Fruit fly (Drosophila melanogaster): ENCODE measurements around the gene Taf4.

Gene Taf4

DNA sequence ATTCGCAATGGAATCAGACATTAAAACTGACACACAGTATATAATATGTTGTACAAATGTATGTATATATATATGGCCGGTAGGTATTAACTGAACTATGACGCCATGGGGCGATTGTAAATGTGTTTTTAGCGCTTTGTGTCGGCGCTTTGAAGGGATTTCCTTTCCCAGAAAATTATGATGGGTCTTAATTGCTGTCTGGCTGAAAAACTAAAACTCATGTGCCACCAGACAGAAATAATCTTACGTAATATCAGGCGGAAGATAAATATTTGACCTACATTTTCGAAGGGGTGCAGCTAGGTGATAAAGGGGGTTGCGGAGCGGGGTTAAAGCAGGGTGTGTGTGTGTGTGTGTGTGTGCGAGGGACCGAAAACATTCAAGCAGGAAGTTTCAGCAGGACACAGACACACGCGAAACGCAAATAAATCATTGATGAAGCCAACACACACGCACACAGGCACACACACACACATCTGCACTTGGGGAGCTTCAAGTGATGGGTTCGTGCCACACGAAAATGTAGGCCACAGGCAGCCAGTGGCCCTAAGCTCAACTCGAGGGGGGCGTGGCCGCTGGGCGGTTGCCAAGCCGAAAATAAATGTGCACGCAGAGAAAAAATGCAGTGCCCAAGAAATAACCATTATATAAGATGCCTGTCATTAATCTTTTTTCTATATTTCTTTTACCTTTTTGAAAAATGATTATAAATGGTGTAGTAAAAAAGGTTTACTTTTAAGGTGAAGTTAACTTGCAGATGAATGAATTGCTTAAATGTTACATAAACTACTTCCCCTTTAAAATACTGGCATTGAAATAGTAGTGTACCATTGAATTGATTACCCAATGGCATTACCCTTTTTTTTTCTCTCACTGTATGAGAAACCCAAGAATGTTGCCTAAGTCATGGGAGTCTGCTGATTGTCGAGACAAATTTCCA lies 44.5 kb downstream of the Taf4 start (continued):
- TF ChIP-seq fd102C (GFP tag; optimal IDR thresholded peaks at IDR 0.05) (no peak), CG7839 (tag; optimal IDR thresholded peaks at IDR 0.05) (peak; percentile 74), Atf3 (GFP tag; optimal IDR thresholded peaks at IDR 0.05) (peak; percentile 9), CG33213 (GFP tag; optimal IDR thresholded peaks at IDR 0.05) (no peak), CG12155 (GFP tag; optimal IDR thresholded peaks at IDR 0.05) (peak; percentile 7), chif (GFP tag; optimal IDR thresholded peaks at IDR 0.05) (peak in 1 of 2 experiments; percentile 59), repo (GFP tag; optimal IDR thresholded peaks at IDR 0.05) (no peak), Aef1 (GFP tag; IDR thresholded peaks at IDR 0.05) (no peak; the same call in 2 of the 3 replicates), CG31224 (GFP tag; IDR thresholded peaks at IDR 0.05) (peak; percentile 48; the same call in 1 of the 2 replicates), CG12236 (GFP tag; optimal IDR thresholded peaks at IDR 0.05) (peak; percentile 3), sd (tag; optimal IDR thresholded peaks at IDR 0.05) (peak; percentile 48), HLH4C (GFP tag; IDR thresholded peaks at IDR 0.05; ENCODE audit: partially characterized antibody) (no peak), CG16813 (GFP tag; IDR thresholded peaks at IDR 0.05; ENCODE audit: partially characterized antibody) (no peak), Bdp1 (GFP tag; optimal IDR thresholded peaks at IDR 0.05) (peak; percentile 20), CG11456 (GFP tag; IDR thresholded peaks at IDR 0.05) (no peak), sens-2 (GFP tag; IDR thresholded peaks at IDR 0.05) (no peak), Dip2 (GFP tag; IDR thresholded peaks at IDR 0.05) (no peak), slbo (GFP tag; IDR thresholded peaks at IDR 0.05) (peak; percentile 68), gsb-n (tag; optimal IDR thresholded peaks at IDR 0.05) (peak; percentile 43), D19B (GFP tag; optimal IDR thresholded peaks at IDR 0.05) (peak; percentile 3), gsb (GFP tag; IDR thresholded peaks at IDR 0.05) (peak; percentile 24; the same call in 1 of the 2 replicates), Hr39 (optimal IDR thresholded peaks at IDR 0.05) (no peak), fu2 (GFP tag; optimal IDR thresholded peaks at IDR 0.05) (peak; percentile 1), sob (GFP tag; IDR thresholded peaks at IDR 0.05) (peak; percentile 41; the same call in 1 of the 2 replicates), CG15514 (GFP tag; optimal IDR thresholded peaks at IDR 0.05) (peak; percentile 14), ind (GFP tag; optimal IDR thresholded peaks at IDR 0.05) (peak; percentile 54), ham (GFP tag; IDR thresholded peaks at IDR 0.05) (no peak), inv (GFP tag; IDR thresholded peaks at IDR 0.05; ENCODE audit: partially characterized antibody) (no peak), CG11723 (GFP tag; optimal IDR thresholded peaks at IDR 0.05) (peak; percentile 3), eyg (GFP tag; optimal IDR thresholded peaks at IDR 0.05) (no peak), CG10366 (GFP tag; IDR thresholded peaks at IDR 0.05) (peak; percentile 24; the same call in 1 of the 2 replicates), nau (GFP tag; optimal IDR thresholded peaks at IDR 0.05) (peak; percentile 12), NFAT (GFP tag; IDR thresholded peaks at IDR 0.05) (no peak), sens (GFP tag) (peak; percentile 94), ewg (GFP tag; optimal IDR thresholded peaks at IDR 0.05) (peak; percentile 22), mirr (GFP tag; optimal IDR thresholded peaks at IDR 0.05) (no peak), usp (GFP tag; optimal IDR thresholded peaks at IDR 0.05) (no peak), Chrac-16 (GFP tag; optimal IDR thresholded peaks at IDR 0.05) (peak; percentile 51), dm (GFP tag; optimal IDR thresholded peaks at IDR 0.05) (peak; percentile 0), eve (GFP tag; optimal IDR thresholded peaks at IDR 0.05) (peak in 1 of 2 experiments; percentile 91), CG17568 (GFP tag; optimal IDR thresholded peaks at IDR 0.05) (peak; percentile 8), CG13894 (tag; optimal IDR thresholded peaks at IDR 0.05) (no peak), Camta (GFP tag; optimal IDR thresholded peaks at IDR 0.05) (peak; percentile 49), Fer2 (tag; optimal IDR thresholded peaks at IDR 0.05) (peak; percentile 15), CG3726 (GFP tag; IDR thresholded peaks at IDR 0.05) (no peak), CG8388 (GFP tag; optimal IDR thresholded peaks at IDR 0.05) (peak; percentile 52), pum (GFP tag; optimal IDR thresholded peaks at IDR 0.05) (peak; percentile 9), lab (GFP tag; optimal IDR thresholded peaks at IDR 0.05) (peak; percentile 56), Bteb2 (GFP tag; optimal IDR thresholded peaks at IDR 0.05) (peak; percentile 44)

All from whole organism, embryonic.